Fruit fly (Drosophila melanogaster): ENCODE data around the gene CG13008.

The CG13008 gene

DNA sequence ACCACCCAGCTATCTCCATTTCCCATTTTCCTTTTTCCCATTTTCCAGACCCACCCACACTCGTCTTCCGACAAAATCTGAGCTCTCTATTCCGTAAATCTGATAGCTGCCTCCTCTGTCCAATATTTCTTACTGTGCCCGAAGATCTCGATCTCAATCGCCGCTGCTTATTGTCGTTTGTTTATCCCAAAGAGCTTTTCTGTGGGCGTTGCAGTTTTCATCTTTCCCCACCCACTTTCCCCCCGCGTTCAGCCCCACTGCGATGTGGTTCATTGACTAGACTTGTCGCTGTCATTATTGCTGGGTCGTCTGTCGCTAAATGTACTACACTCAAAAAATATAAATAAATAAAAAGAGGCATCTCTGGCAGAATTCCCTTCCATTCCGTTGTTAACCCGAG is 21.8 kb upstream of the CG13008 start:
- TF ChIP-seq Dif (GFP tag; optimal IDR thresholded peaks at IDR 0.05; ENCODE audit: partially characterized antibody): no peak
- TF ChIP-seq GATAd (GFP tag; optimal IDR thresholded peaks at IDR 0.05): no peak
- TF ChIP-seq fru (GFP tag; optimal IDR thresholded peaks at IDR 0.05): no peak
- TF ChIP-seq Jra (GFP tag; optimal IDR thresholded peaks at IDR 0.05): no peak
- TF ChIP-seq Mio (GFP tag; optimal IDR thresholded peaks at IDR 0.05): no peak
- no peak for TF ChIP-seq Dfd (GFP tag; optimal IDR thresholded peaks at IDR 0.05)
- no peak for TF ChIP-seq foxo (GFP tag; optimal IDR thresholded peaks at IDR 0.05)
- TF ChIP-seq jim (GFP tag; optimal IDR thresholded peaks at IDR 0.05): no peak
- TF ChIP-seq Abd-B (GFP tag; optimal IDR thresholded peaks at IDR 0.05): no peak
- TF ChIP-seq CG32264 (GFP tag; optimal IDR thresholded peaks at IDR 0.05): no peak
- TF ChIP-seq N (GFP tag; optimal IDR thresholded peaks at IDR 0.05): no peak
- no peak for TF ChIP-seq Rel (GFP tag; optimal IDR thresholded peaks at IDR 0.05)
- TF ChIP-seq Rel (tag; optimal IDR thresholded peaks at IDR 0.05): no peak
- TF ChIP-seq br (GFP tag; optimal IDR thresholded peaks at IDR 0.05): no peak
- TF ChIP-seq psq (GFP tag; optimal IDR thresholded peaks at IDR 0.05): no peak
- TF ChIP-seq sv (GFP tag; optimal IDR thresholded peaks at IDR 0.05): no peak
- no peak for TF ChIP-seq OdsH (GFP tag; optimal IDR thresholded peaks at IDR 0.05)

DNA sequence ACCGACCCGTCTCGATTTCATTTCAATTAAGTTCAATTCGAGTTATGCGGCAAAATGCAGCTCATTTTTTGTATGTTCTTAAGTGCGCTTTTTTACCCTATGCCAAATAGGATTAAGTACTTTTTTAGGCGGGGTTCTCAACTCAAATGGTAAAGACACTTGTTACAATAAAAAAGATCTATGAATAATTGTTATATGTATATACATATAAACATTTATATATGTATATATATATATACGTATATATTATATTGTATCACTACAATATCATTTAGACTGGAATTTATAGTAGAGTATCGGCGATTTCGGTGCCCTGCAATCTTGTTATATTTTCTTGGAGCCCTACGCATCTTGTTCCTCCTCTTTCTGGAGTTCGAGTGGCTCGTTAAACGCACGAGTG is 21.1 kb upstream of the CG13008 start:
- TF ChIP-seq Vsx2 (GFP tag; optimal IDR thresholded peaks at IDR 0.05; ENCODE audit: partially characterized antibody) (no peak), sv (GFP tag; optimal IDR thresholded peaks at IDR 0.05) (no peak), N (GFP tag; optimal IDR thresholded peaks at IDR 0.05) (no peak), br (GFP tag; optimal IDR thresholded peaks at IDR 0.05) (no peak), psq (GFP tag; optimal IDR thresholded peaks at IDR 0.05) (no peak), dl (GFP tag; optimal IDR thresholded peaks at IDR 0.05; ENCODE audit: insufficient read depth in 1 of 2, partially characterized antibody in 2 of 2) (no peak), Dfd (GFP tag; optimal IDR thresholded peaks at IDR 0.05) (no peak), Jra (GFP tag; optimal IDR thresholded peaks at IDR 0.05) (no peak), CrebA (GFP tag; optimal IDR thresholded peaks at IDR 0.05; ENCODE audit: borderline replicate concordance) (no peak), HLH106 (tag; optimal IDR thresholded peaks at IDR 0.05) (no peak), OdsH (GFP tag; optimal IDR thresholded peaks at IDR 0.05) (no peak), woc (GFP tag; optimal IDR thresholded peaks at IDR 0.05) (no peak), dsf (GFP tag; optimal IDR thresholded peaks at IDR 0.05; ENCODE audit: borderline replicate concordance) (no peak), jim (GFP tag; optimal IDR thresholded peaks at IDR 0.05) (no peak), Rel (GFP tag; optimal IDR thresholded peaks at IDR 0.05) (no peak), Rel (tag; optimal IDR thresholded peaks at IDR 0.05) (no peak), GATAd (GFP tag; optimal IDR thresholded peaks at IDR 0.05) (no peak), Dif (GFP tag; optimal IDR thresholded peaks at IDR 0.05; ENCODE audit: partially characterized antibody) (no peak), Hr78 (GFP tag; optimal IDR thresholded peaks at IDR 0.05) (no peak)

DNA sequence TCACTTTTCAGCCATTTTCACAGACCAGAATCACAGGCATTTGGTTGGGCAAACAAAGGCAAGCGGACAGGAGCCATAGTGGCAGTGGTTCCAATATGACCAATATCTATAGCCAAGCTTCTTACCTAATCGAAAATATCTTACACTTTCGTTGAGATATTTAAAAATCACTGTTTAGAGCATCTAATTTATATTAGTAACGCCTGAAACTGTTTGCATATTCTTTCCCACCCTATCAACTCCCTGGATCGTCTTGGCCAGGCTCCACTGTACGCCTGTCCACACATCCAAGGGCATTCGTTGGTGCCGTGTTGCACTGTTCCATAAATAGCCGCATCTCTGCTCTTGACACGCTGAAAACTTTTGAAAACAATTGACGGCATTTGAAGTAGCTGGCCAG is 20.6 kb upstream of the CG13008 start:
- TF ChIP-seq ey (GFP tag; optimal IDR thresholded peaks at IDR 0.05): no peak
- TF ChIP-seq Hr83 (GFP tag; optimal IDR thresholded peaks at IDR 0.05; ENCODE audit: poor library complexity, severe bottlenecking): no peak
- no peak for TF ChIP-seq fru (GFP tag; optimal IDR thresholded peaks at IDR 0.05)
- no peak for TF ChIP-seq Dfd (GFP tag; optimal IDR thresholded peaks at IDR 0.05)
- TF ChIP-seq dsf (GFP tag; optimal IDR thresholded peaks at IDR 0.05; ENCODE audit: borderline replicate concordance): no peak
- TF ChIP-seq CG9705 (GFP tag; optimal IDR thresholded peaks at IDR 0.05): no peak
- no peak for TF ChIP-seq Hr78 (GFP tag; optimal IDR thresholded peaks at IDR 0.05)
- no peak for TF ChIP-seq CG32264 (GFP tag; optimal IDR thresholded peaks at IDR 0.05)
- TF ChIP-seq rgr (GFP tag; optimal IDR thresholded peaks at IDR 0.05): no peak

DNA sequence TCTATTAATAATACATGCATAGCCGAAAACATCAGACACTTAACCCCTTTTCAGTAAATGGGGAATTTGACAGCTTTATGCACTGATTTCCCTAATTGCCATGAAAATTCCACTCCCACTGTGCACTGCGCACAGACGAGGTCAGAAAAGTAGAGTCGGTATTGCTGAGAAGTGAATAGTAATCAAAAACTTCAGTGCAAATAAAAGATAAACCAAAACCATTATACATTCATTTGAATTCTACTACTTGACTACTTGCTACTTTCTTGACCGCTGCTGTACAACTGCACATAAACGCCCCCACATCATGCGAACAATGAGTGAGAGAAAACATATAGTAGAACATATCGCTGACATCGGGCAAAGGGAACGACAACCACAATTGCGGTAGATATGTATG is 19.7 kb upstream of the CG13008 start:
- TF ChIP-seq CG9705 (GFP tag; optimal IDR thresholded peaks at IDR 0.05) (peak; percentile 2), dsf (GFP tag; optimal IDR thresholded peaks at IDR 0.05; ENCODE audit: borderline replicate concordance) (no peak), Hr83 (GFP tag; optimal IDR thresholded peaks at IDR 0.05; ENCODE audit: poor library complexity, severe bottlenecking) (no peak), fru (GFP tag; optimal IDR thresholded peaks at IDR 0.05) (peak; percentile 59), rgr (GFP tag; optimal IDR thresholded peaks at IDR 0.05) (peak; percentile 74), psq (GFP tag; optimal IDR thresholded peaks at IDR 0.05) (peak; percentile 24), brk (GFP tag; optimal IDR thresholded peaks at IDR 0.05) (no peak), foxo (GFP tag; optimal IDR thresholded peaks at IDR 0.05) (peak in 1 of 2 experiments; percentile 67), OdsH (GFP tag; optimal IDR thresholded peaks at IDR 0.05) (peak; percentile 54), Sp1 (GFP tag; optimal IDR thresholded peaks at IDR 0.05) (peak; percentile 20), Vsx2 (GFP tag; optimal IDR thresholded peaks at IDR 0.05; ENCODE audit: partially characterized antibody) (no peak), ey (GFP tag; optimal IDR thresholded peaks at IDR 0.05) (peak; percentile 61), N (GFP tag; optimal IDR thresholded peaks at IDR 0.05) (no peak), woc (GFP tag; optimal IDR thresholded peaks at IDR 0.05) (peak; percentile 7), dmrt93B (GFP tag; optimal IDR thresholded peaks at IDR 0.05) (peak; percentile 28), Dfd (GFP tag; optimal IDR thresholded peaks at IDR 0.05) (no peak), Hnf4 (GFP tag; optimal IDR thresholded peaks at IDR 0.05) (peak; percentile 38), Hr78 (GFP tag; optimal IDR thresholded peaks at IDR 0.05) (no peak), br (GFP tag; optimal IDR thresholded peaks at IDR 0.05) (peak; percentile 49), sv (GFP tag; optimal IDR thresholded peaks at IDR 0.05) (peak; percentile 57), h (GFP tag; optimal IDR thresholded peaks at IDR 0.05) (peak; percentile 68), HLH106 (tag; optimal IDR thresholded peaks at IDR 0.05) (peak; percentile 61)
